Fruit fly (Drosophila melanogaster) whole organism, embryonic: ENCODE data around the gene Rabex-5.

ENCODE experiments used
- Awh ChIP-seq: fragments of 200-800 bp; sonication (Bioruptor generic); IDR thresholded peaks from 2 replicates; pipeline ENCODE4, ENCODE4 v1.3.6; 2022; ENCODE audit warnings: missing biosample characterization, missing genetic modification characterization
- BtbVII ChIP-seq: fragments of 200-800 bp; sonication (Bioruptor generic); optimal IDR thresholded peaks from 3 replicates; lab custom pipeline; 2017; ENCODE audit warnings: missing biosample characterization, mild to moderate bottlenecking, missing genetic modification characterization
- CG10366 ChIP-seq: fragments of 200-800 bp; sonication (Bioruptor generic); IDR thresholded peaks from 2 replicates; pipeline ENCODE4 v1.3.6; 2022; ENCODE audit warnings: missing biosample characterization, missing genetic modification characterization
- CG10462 ChIP-seq: fragments of 200-800 bp; sonication (Bioruptor generic); optimal IDR thresholded peaks from 2 replicates; lab custom pipeline; 2016; ENCODE audit warnings: missing biosample characterization, missing genetic modification characterization
- CG11085 ChIP-seq: fragments of 200-800 bp; sonication (Bioruptor generic); IDR thresholded peaks from 2 replicates; pipeline ENCODE4 v1.3.6; 2022; ENCODE audit warnings: missing biosample characterization, missing genetic modification characterization
- CG12071 ChIP-seq: fragments of 200-800 bp; sonication (Bioruptor generic); optimal IDR thresholded peaks from 3 replicates; lab custom pipeline; 2018; ENCODE audit warnings: missing biosample characterization, mild to moderate bottlenecking, missing genetic modification characterization
- CG12236 ChIP-seq: fragments of 200-800 bp; sonication (Bioruptor generic); optimal IDR thresholded peaks from 2 replicates; lab custom pipeline; 2016; ENCODE audit warnings: missing biosample characterization, missing genetic modification characterization
- CG13894 ChIP-seq: fragments of 200-800 bp; sonication (Bioruptor generic); optimal IDR thresholded peaks from 3 replicates; lab custom pipeline; 2018; ENCODE audit warnings: missing biosample characterization, mild to moderate bottlenecking, missing genetic modification characterization, moderate library complexity
- CG15479 ChIP-seq: fragments of 200-800 bp; sonication (Bioruptor generic); optimal IDR thresholded peaks from 3 replicates; lab custom pipeline; 2019; ENCODE audit warnings: missing biosample characterization, mild to moderate bottlenecking, missing genetic modification characterization, moderate library complexity
- CG15696 ChIP-seq: fragments of 200-800 bp; sonication (Bioruptor generic); optimal IDR thresholded peaks from 2 replicates; lab custom pipeline; 2019; ENCODE audit warnings: missing biosample characterization, mild to moderate bottlenecking, missing genetic modification characterization, moderate library complexity
- CG16779 ChIP-seq: fragments of 200-800 bp; sonication (Bioruptor generic); IDR thresholded peaks from 2 replicates; pipeline ENCODE4 v1.3.6; 2022; ENCODE audit warnings: missing biosample characterization, missing genetic modification characterization
- CG31388 ChIP-seq: fragments of 200-800 bp; sonication (Bioruptor generic); optimal IDR thresholded peaks from 2 replicates; lab custom pipeline; 2016; ENCODE audit warnings: missing biosample characterization, missing genetic modification characterization
- CG32532 ChIP-seq: fragments of 200-800 bp; sonication (Bioruptor generic); IDR thresholded peaks from 2 replicates; pipeline ENCODE4 v1.3.6; 2022; ENCODE audit warnings: missing biosample characterization, missing genetic modification characterization
- CG34422 ChIP-seq: fragments of 200-800 bp; sonication (Bioruptor generic); IDR thresholded peaks from 3 replicates; pipeline ENCODE4 v1.3.6; 2022; ENCODE audit warnings: missing biosample characterization, missing genetic modification characterization
- CG42726 ChIP-seq: fragments of 200-800 bp; sonication (Bioruptor generic); IDR thresholded peaks from 2 replicates; pipeline ENCODE4 v1.3.6; 2022; ENCODE audit warnings: missing biosample characterization, missing genetic modification characterization; ENCODE audit not compliant: partially characterized antibody
- CG4730 ChIP-seq: fragments of 200-800 bp; sonication (Bioruptor generic); IDR thresholded peaks from 2 replicates; pipeline ENCODE4 v1.3.6; 2022; ENCODE audit warnings: missing biosample characterization, missing genetic modification characterization
- CG5180 ChIP-seq: fragments of 200-800 bp; sonication (Bioruptor generic); optimal IDR thresholded peaks from 3 replicates; lab custom pipeline; 2017; ENCODE audit warnings: missing biosample characterization, missing genetic modification characterization, mild to moderate bottlenecking, moderate library complexity, missing genetic modification reagents
- CG7786 ChIP-seq: fragments of 200-800 bp; sonication (Bioruptor generic); optimal IDR thresholded peaks from 2 replicates; lab custom pipeline; 2016; ENCODE audit warnings: missing biosample characterization, missing genetic modification characterization
- CG8281 ChIP-seq: fragments of 200-800 bp; sonication (Bioruptor generic); optimal IDR thresholded peaks from 2 replicates; lab custom pipeline; 2018; ENCODE audit warnings: missing biosample characterization, mild to moderate bottlenecking, missing genetic modification characterization, moderate library complexity
- CG8765 ChIP-seq: fragments of 200-800 bp; sonication (Bioruptor generic); IDR thresholded peaks from 2 replicates; pipeline ENCODE4 v1.3.6; 2022; ENCODE audit warnings: missing biosample characterization, missing genetic modification characterization
- CG9817 ChIP-seq: fragments of 200-800 bp; sonication (Bioruptor generic); optimal IDR thresholded peaks from 2 replicates; lab custom pipeline; 2018; ENCODE audit warnings: missing biosample characterization, mild to moderate bottlenecking, missing genetic modification characterization, moderate library complexity
- Deaf1 ChIP-seq: fragments of 200-800 bp; optimal IDR thresholded peaks from 3 replicates; lab custom pipeline; 2019; ENCODE audit warnings: missing biosample characterization, mild to moderate bottlenecking, missing genetic modification characterization, moderate library complexity
- Dip3 ChIP-seq: fragments of 200-800 bp; sonication (Bioruptor generic); optimal IDR thresholded peaks from 3 replicates; lab custom pipeline; 2016; ENCODE audit warnings: missing biosample characterization, missing genetic modification characterization
- Fer2 ChIP-seq: fragments of 200-800 bp; sonication (Bioruptor generic); optimal IDR thresholded peaks from 2 replicates; lab custom pipeline; 2018; ENCODE audit warnings: missing biosample characterization, mild to moderate bottlenecking, missing genetic modification characterization, moderate library complexity
- Fer3 ChIP-seq: fragments of 200-800 bp; sonication (Bioruptor generic); optimal IDR thresholded peaks from 2 replicates; lab custom pipeline; 2018; ENCODE audit warnings: missing biosample characterization, mild to moderate bottlenecking, missing genetic modification characterization, moderate library complexity
- HLH4C ChIP-seq: fragments of 200-800 bp; sonication (Bioruptor generic); IDR thresholded peaks from 3 replicates; pipeline ENCODE4 v1.3.6; 2022; ENCODE audit warnings: missing biosample characterization, missing genetic modification characterization; ENCODE audit not compliant: partially characterized antibody
- Jarid2 ChIP-seq: fragments of 200-800 bp; sonication (Bioruptor generic); optimal IDR thresholded peaks from 3 replicates; lab custom pipeline; 2017; ENCODE audit warnings: mild to moderate bottlenecking, missing biosample characterization, missing genetic modification reagents, missing genetic modification characterization
- Lpt ChIP-seq: fragments of >200 bp; optimal IDR thresholded peaks from 2 replicates; lab custom pipeline; 2018; ENCODE audit warnings: missing biosample characterization, missing genetic modification characterization
- Oli ChIP-seq: fragments of 200-800 bp; sonication (Bioruptor generic); optimal IDR thresholded peaks from 2 replicates; lab custom pipeline; 2018; ENCODE audit warnings: missing biosample characterization, mild to moderate bottlenecking, missing genetic modification characterization, moderate library complexity
- YL-1 ChIP-seq: fragments of 200-800 bp; sonication (Bioruptor generic); optimal IDR thresholded peaks from 3 replicates; lab custom pipeline; 2017; ENCODE audit warnings: missing biosample characterization, mild to moderate bottlenecking, missing genetic modification characterization
- ap ChIP-seq: fragments of 200-800 bp; sonication (Bioruptor generic); IDR thresholded peaks from 2 replicates; pipeline ENCODE4 v1.3.6; 2022; ENCODE audit warnings: missing biosample characterization, missing genetic modification characterization
- ase ChIP-seq: fragments of 200-800 bp; sonication (Bioruptor generic); IDR thresholded peaks from 3 replicates; pipeline ENCODE4 v1.3.6; 2022; ENCODE audit warnings: missing biosample characterization, missing genetic modification characterization
- bcd ChIP-seq: fragments of 200-800 bp; sonication (Bioruptor generic); optimal IDR thresholded peaks from 2 replicates; lab custom pipeline; 2017; ENCODE audit warnings: missing biosample characterization, mild to moderate bottlenecking, missing genetic modification characterization
- caup ChIP-seq: fragments of 200-800 bp; sonication (Bioruptor generic); optimal IDR thresholded peaks from 3 replicates; lab custom pipeline; 2017; ENCODE audit warnings: missing biosample characterization, mild to moderate bottlenecking, missing genetic modification characterization, moderate library complexity; ENCODE audit not compliant: severe bottlenecking
- chif ChIP-seq, 2 experiments: fragments of 200-800 bp; sonication (Bioruptor generic); optimal IDR thresholded peaks; 3 replicates each; lab custom pipeline; 2016; ENCODE audit warnings: missing biosample characterization in 2 of 2, missing genetic modification characterization in 2 of 2
- crc ChIP-seq: fragments of 200-800 bp; sonication (Bioruptor generic); optimal IDR thresholded peaks from 2 replicates; lab custom pipeline; 2016; ENCODE audit warnings: missing biosample characterization, missing genetic modification characterization
- crp ChIP-seq, 2 experiments: fragments of 200-800 bp; sonication (Bioruptor generic); optimal IDR thresholded peaks; 2 replicates in 1 of 2; 3 replicates in 1 of 2; lab custom pipeline; 2017; ENCODE audit warnings: missing biosample characterization in 2 of 2, missing genetic modification characterization in 2 of 2, mild to moderate bottlenecking in 1 of 2, moderate library complexity in 1 of 2
- dm ChIP-seq: fragments of 200-800 bp; sonication (Bioruptor generic); optimal IDR thresholded peaks from 3 replicates; lab custom pipeline; 2016; ENCODE audit warnings: missing biosample characterization, missing genetic modification characterization
- dysf ChIP-seq: fragments of 200-800 bp; sonication (Bioruptor generic); IDR thresholded peaks from 3 replicates; pipeline ENCODE4 v1.3.6; 2022; ENCODE audit warnings: missing biosample characterization, missing genetic modification characterization
- ewg ChIP-seq: fragments of 200-800 bp; sonication (Bioruptor generic); optimal IDR thresholded peaks from 3 replicates; lab custom pipeline; 2017; ENCODE audit warnings: mild to moderate bottlenecking, missing biosample characterization, missing genetic modification reagents, missing genetic modification characterization
- ftz-f1 ChIP-seq: fragments of 200-800 bp; sonication (Bioruptor generic); optimal IDR thresholded peaks from 2 replicates; lab custom pipeline; 2016; ENCODE audit warnings: missing biosample characterization, missing genetic modification characterization
- gcm ChIP-seq: fragments of 200-800 bp; sonication (Bioruptor generic); optimal IDR thresholded peaks from 2 replicates; lab custom pipeline; 2019; ENCODE audit warnings: missing biosample characterization, mild to moderate bottlenecking, missing genetic modification characterization, moderate library complexity
- grn ChIP-seq: fragments of 200-800 bp; sonication (Bioruptor generic); optimal IDR thresholded peaks from 3 replicates; lab custom pipeline; 2017; ENCODE audit warnings: missing biosample characterization, missing genetic modification characterization
- lov ChIP-seq, 2 experiments: fragments of 200-800 bp in 1 of 2; fragments of >200 bp in 1 of 2; sonication (Bioruptor generic) in 1 of 2; IDR thresholded peaks in 1 of 2; optimal IDR thresholded peaks in 1 of 2; 2 replicates in 1 of 2; 3 replicates in 1 of 2; pipeline versions ENCODE4 v1.3.6 to Lab custom; 2017 to 2022; ENCODE audit warnings: missing biosample characterization in 1 of 2, missing genetic modification characterization in 1 of 2
- p53 ChIP-seq: fragments of 200-800 bp; sonication (Bioruptor generic); optimal IDR thresholded peaks from 2 replicates; lab custom pipeline; 2016; ENCODE audit warnings: missing biosample characterization, missing genetic modification characterization
- salm ChIP-seq: fragments of 200-800 bp; sonication (Bioruptor generic); optimal IDR thresholded peaks from 2 replicates; lab custom pipeline; 2018; ENCODE audit warnings: missing biosample characterization, mild to moderate bottlenecking, missing genetic modification characterization
- sd ChIP-seq: fragments of 200-800 bp; sonication (Bioruptor generic); optimal IDR thresholded peaks from 3 replicates; lab custom pipeline; 2018; ENCODE audit warnings: missing biosample characterization, mild to moderate bottlenecking, missing genetic modification characterization, moderate library complexity
- seq ChIP-seq: fragments of 200-800 bp; sonication (Bioruptor generic); IDR thresholded peaks from 2 replicates; pipeline ENCODE4 v1.3.6; 2022; ENCODE audit warnings: missing biosample characterization, missing genetic modification characterization
- sr ChIP-seq: fragments of 200-800 bp; sonication (Bioruptor generic); IDR thresholded peaks from 3 replicates; pipeline ENCODE4 v1.3.6; 2022; ENCODE audit warnings: missing biosample characterization, missing genetic modification characterization
- stwl ChIP-seq: fragments of 200-800 bp; sonication (Bioruptor generic); optimal IDR thresholded peaks from 3 replicates; lab custom pipeline; 2018; ENCODE audit warnings: missing biosample characterization, mild to moderate bottlenecking, missing genetic modification characterization, moderate library complexity
- unpg ChIP-seq: fragments of 200-800 bp; sonication (Bioruptor generic); optimal IDR thresholded peaks from 3 replicates; lab custom pipeline; 2018; ENCODE audit warnings: missing biosample characterization, mild to moderate bottlenecking, missing genetic modification characterization, moderate library complexity

Gene Rabex-5

dm6 chr3L:1275767-1276166, 19.9 kb upstream of the Rabex-5 start, which contains the start of gene CG32333 (continued):
- no peak for TF ChIP-seq CG32532
- no peak for TF ChIP-seq Dip3 (GFP tag; lab: Kevin White, UChicago)
- TF ChIP-seq sr (GFP tag; lab: Robert Waterston, UW): no peak
- peak; percentile 91 for TF ChIP-seq Deaf1 (tag; lab: Kevin White, UChicago)
- no peak for TF ChIP-seq stwl
- TF ChIP-seq CG42726 (GFP tag; lab: Robert Waterston, UW): peak; percentile 45; the same call in 1 of the 2 replicates
- no peak for TF ChIP-seq CG9817 (tag; lab: Kevin White, UChicago)
- no peak for TF ChIP-seq Awh (GFP tag; lab: Robert Waterston, UW)
- TF ChIP-seq BtbVII (GFP tag; lab: Kevin White, UChicago): no peak
- TF ChIP-seq ap: no peak
- TF ChIP-seq CG8281 (tag; lab: Kevin White, UChicago): no peak
- TF ChIP-seq CG8765: no peak
- no peak for TF ChIP-seq Oli (tag; lab: Kevin White, UChicago)
- TF ChIP-seq YL-1 (GFP tag; lab: Kevin White, UChicago): no peak
- TF ChIP-seq CG13894 (tag; lab: Kevin White, UChicago): peak; percentile 19
- no peak for TF ChIP-seq seq (GFP tag; lab: Robert Waterston, UW)
- no peak for TF ChIP-seq unpg (GFP tag; lab: Kevin White, UChicago)
- TF ChIP-seq bcd (GFP tag; lab: Kevin White, UChicago): no peak
- TF ChIP-seq p53: no peak
- TF ChIP-seq dysf (GFP tag; lab: Robert Waterston, UW): no peak
- TF ChIP-seq CG5180 (GFP tag; lab: Kevin White, UChicago): no peak
- no peak for TF ChIP-seq Lpt
- TF ChIP-seq CG4730 (GFP tag; lab: Robert Waterston, UW): no peak
- TF ChIP-seq CG15696 (tag; lab: Kevin White, UChicago): no peak
- TF ChIP-seq chif (GFP tag; optimal IDR thresholded peaks at IDR 0.05; lab: Kevin White, UChicago): no peak
- TF ChIP-seq CG10366: no peak
- peak; percentile 53 for TF ChIP-seq ewg (GFP tag; lab: Kevin White, UChicago)
- peak; percentile 45 for TF ChIP-seq Jarid2
- TF ChIP-seq CG15479 (GFP tag; lab: Kevin White, UChicago): no peak
- TF ChIP-seq caup (GFP tag; lab: Kevin White, UChicago): no peak
- no peak for TF ChIP-seq CG12236 (GFP tag; lab: Kevin White, UChicago)
- no peak for TF ChIP-seq crp (GFP tag; optimal IDR thresholded peaks at IDR 0.05; lab: Kevin White, UChicago)
- no peak for TF ChIP-seq CG12071
- TF ChIP-seq salm (tag; lab: Kevin White, UChicago): no peak
- TF ChIP-seq ftz-f1 (GFP tag; lab: Kevin White, UChicago): no peak
- no peak for TF ChIP-seq gcm
- no peak for TF ChIP-seq CG7786 (GFP tag; lab: Kevin White, UChicago)
- TF ChIP-seq grn (GFP tag; lab: Kevin White, UChicago): no peak
- TF ChIP-seq CG34422 (GFP tag; lab: Robert Waterston, UW): no peak
- 0 out of 2 replicates have a peak, but pooled peaks have one; percentile 16 for TF ChIP-seq CG16779
- no peak for TF ChIP-seq CG11085
- peak; percentile 31 for TF ChIP-seq sd
- no peak for TF ChIP-seq CG10462 (GFP tag; lab: Kevin White, UChicago)
- no peak for TF ChIP-seq ase (GFP tag; lab: Robert Waterston, UW)
- 0 out of 3 replicates have a peak, but pooled peaks have one; percentile 15 for TF ChIP-seq HLH4C (GFP tag; lab: Robert Waterston, UW)
- no peak for TF ChIP-seq Fer2 (tag; lab: Kevin White, UChicago)
- no peak for TF ChIP-seq lov (optimal IDR thresholded peaks at IDR 0.05; lab: Kevin White, UChicago)
- no peak for TF ChIP-seq lov (GFP tag; IDR thresholded peaks at IDR 0.05; lab: Robert Waterston, UW)
- TF ChIP-seq Fer3 (tag; lab: Kevin White, UChicago): no peak
- TF ChIP-seq CG31388 (GFP tag; lab: Kevin White, UChicago): no peak
- no peak for TF ChIP-seq crc
- no peak for TF ChIP-seq dm
